Fruit fly (Drosophila melanogaster) whole organism, pupa: ENCODE results near the gene Cp15.

Experiments used
- CG13204 ChIP-seq: fragments of 200-800 bp; sonication (Bioruptor generic); optimal IDR thresholded peaks from 2 replicates; lab custom pipeline; 2018; ENCODE audit warnings: missing biosample characterization, mild to moderate bottlenecking, missing genetic modification characterization, moderate library complexity
- CG14655 ChIP-seq: fragments of 200-800 bp; sonication (Bioruptor generic); optimal IDR thresholded peaks from 3 replicates; lab custom pipeline; 2017; ENCODE audit warnings: mild to moderate bottlenecking, missing biosample characterization, missing genetic modification reagents, missing genetic modification characterization
- CG15710 ChIP-seq: fragments of 200-800 bp; sonication (Bioruptor generic); optimal IDR thresholded peaks from 2 replicates; lab custom pipeline; 2018; ENCODE audit warnings: missing biosample characterization, mild to moderate bottlenecking, missing genetic modification characterization, moderate library complexity
- CG17806 ChIP-seq: fragments of 200-800 bp; sonication (Bioruptor generic); optimal IDR thresholded peaks from 2 replicates; lab custom pipeline; 2018; ENCODE audit warnings: missing biosample characterization, mild to moderate bottlenecking, missing genetic modification characterization, moderate library complexity
- CG4496 ChIP-seq: fragments of 200-800 bp; sonication (Bioruptor generic); IDR thresholded peaks from 3 replicates; pipeline ENCODE4 v1.3.6; 2022; ENCODE audit warnings: missing biosample characterization, missing genetic modification characterization
- CG8159 ChIP-seq: fragments of 200-800 bp; sonication (Bioruptor generic); optimal IDR thresholded peaks from 3 replicates; lab custom pipeline; 2018; ENCODE audit warnings: missing biosample characterization, mild to moderate bottlenecking, missing genetic modification characterization, moderate library complexity
- CG9948 ChIP-seq: fragments of 200-800 bp; sonication (Bioruptor generic); optimal IDR thresholded peaks from 2 replicates; lab custom pipeline; 2018; ENCODE audit warnings: missing biosample characterization, mild to moderate bottlenecking, missing genetic modification characterization, moderate library complexity
- EcR ChIP-seq: fragments of 200-800 bp; sonication (Bioruptor generic); optimal IDR thresholded peaks from 3 replicates; lab custom pipeline; 2019; ENCODE audit warnings: missing biosample characterization, missing genetic modification characterization, mild to moderate bottlenecking, moderate library complexity, missing genetic modification reagents
- Ets98B ChIP-seq: fragments of 200-800 bp; sonication (Bioruptor generic); IDR thresholded peaks from 2 replicates; pipeline ENCODE4 v1.3.6; 2022; ENCODE audit warnings: missing biosample characterization, missing genetic modification characterization
- Pif1B ChIP-seq: fragments of 200-800 bp; sonication (Bioruptor generic); optimal IDR thresholded peaks from 3 replicates; lab custom pipeline; 2016; ENCODE audit warnings: missing biosample characterization, missing genetic modification characterization
- fd96Ca ChIP-seq: fragments of 200-800 bp; sonication (Bioruptor generic); IDR thresholded peaks from 3 replicates; pipeline ENCODE4 v1.3.6; 2022; ENCODE audit warnings: missing biosample characterization, missing genetic modification characterization

dm6 chr3L:8703707-8704236 lies 24.5 kb upstream of the Cp15 start:
- no peak for TF ChIP-seq Ets98B (GFP tag; lab: Robert Waterston, UW)
- no peak for TF ChIP-seq fd96Ca (GFP tag; lab: Robert Waterston, UW)
- TF ChIP-seq CG9948 (tag; lab: Kevin White, UChicago) = no peak
- no peak for TF ChIP-seq CG8159 (tag; lab: Kevin White, UChicago)
- TF ChIP-seq CG14655 (GFP tag; lab: Kevin White, UChicago) = no peak
- TF ChIP-seq CG17806 (tag; lab: Kevin White, UChicago) = no peak
- TF ChIP-seq CG15710 (tag; lab: Kevin White, UChicago) = no peak
- no peak for TF ChIP-seq CG4496 (GFP tag; lab: Robert Waterston, UW)
- no peak for TF ChIP-seq EcR (GFP tag; lab: Kevin White, UChicago)
- TF ChIP-seq CG13204 = no peak
- TF ChIP-seq Pif1B (GFP tag; lab: Kevin White, UChicago) = no peak
